Fruit fly (Drosophila melanogaster): ENCODE measurements around the gene CG12725.

dm6 chrX:13372512-13372911, 30.2 kb downstream of the CG12725 start:
- TF ChIP-seq Sp1 (GFP tag; optimal IDR thresholded peaks at IDR 0.05) (no peak), GATAd (GFP tag; optimal IDR thresholded peaks at IDR 0.05) (no peak), Jra (GFP tag; optimal IDR thresholded peaks at IDR 0.05) (no peak), sage (GFP tag; optimal IDR thresholded peaks at IDR 0.05) (no peak), dmrt93B (GFP tag; optimal IDR thresholded peaks at IDR 0.05) (no peak), Dfd (GFP tag; optimal IDR thresholded peaks at IDR 0.05) (no peak), h (GFP tag; optimal IDR thresholded peaks at IDR 0.05) (no peak), psq (GFP tag; optimal IDR thresholded peaks at IDR 0.05) (no peak), rgr (GFP tag; optimal IDR thresholded peaks at IDR 0.05) (no peak), lola (GFP tag; optimal IDR thresholded peaks at IDR 0.05) (no peak), Myc (optimal IDR thresholded peaks at IDR 0.05) (no peak), jim (GFP tag; optimal IDR thresholded peaks at IDR 0.05) (no peak), brk (GFP tag; optimal IDR thresholded peaks at IDR 0.05) (no peak), Hr83 (GFP tag; optimal IDR thresholded peaks at IDR 0.05; ENCODE audit: poor library complexity, severe bottlenecking) (no peak)

Data from whole organism, wandering third instar larva.